Worm (Caenorhabditis elegans): ENCODE results near the gene srxa-18.

Gene srxa-18

ce11 chrV:10120898-10121297 is at the start of gene srxa-18:
Gene srxa-18, minus strand, starts transcription at chrV:10120997.
- TF ChIP-seq mbf-1 (tag; optimal IDR thresholded peaks at IDR 0.05) (no peak), aly-2 (tag; optimal IDR thresholded peaks at IDR 0.05) (no peak), ztf-1 (GFP tag; conservative IDR thresholded peaks at IDR 0.05) (no peak), mdl-1 (tag; optimal IDR thresholded peaks at IDR 0.05) (no peak)

DNA sequence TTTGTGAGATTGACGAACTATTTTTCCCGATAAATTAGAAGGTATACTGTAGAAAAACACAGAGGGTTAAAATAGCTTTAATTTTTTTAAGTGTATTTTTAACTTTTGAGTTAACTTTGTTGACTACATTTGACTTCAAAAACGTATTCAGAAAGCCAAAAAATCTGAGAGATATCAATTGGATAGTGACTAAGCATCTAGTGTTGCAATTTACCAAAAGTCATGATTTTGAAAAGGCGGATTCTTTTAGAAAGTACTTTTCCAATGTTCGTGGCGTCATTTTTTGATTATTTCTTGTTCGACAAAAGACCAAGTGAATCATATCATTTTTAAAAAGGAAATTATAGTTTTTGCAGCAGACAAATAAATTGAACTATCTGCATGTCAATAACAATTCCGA is 48.1 kb upstream of the srxa-18 start:
- peak; percentile 51 for TF ChIP-seq unc-55 (GFP tag; optimal IDR thresholded peaks at IDR 0.05)
- no peak for TF ChIP-seq unc-62 (GFP tag; optimal IDR thresholded peaks at IDR 0.05)
- no peak for TF ChIP-seq zag-1 (tag; optimal IDR thresholded peaks at IDR 0.05)
- TF ChIP-seq mab-5 (tag; optimal IDR thresholded peaks at IDR 0.05) = no peak
- TF ChIP-seq lin-11 (tag; optimal IDR thresholded peaks at IDR 0.05) = no peak
- no peak for TF ChIP-seq sem-4 (tag; optimal IDR thresholded peaks at IDR 0.05)
- TF ChIP-seq mbf-1 (tag; optimal IDR thresholded peaks at IDR 0.05) = no peak
- no peak for TF ChIP-seq gmeb-1 (tag; optimal IDR thresholded peaks at IDR 0.05)
- no peak for TF ChIP-seq sma-9 (GFP tag; optimal IDR thresholded peaks at IDR 0.05)
- no peak for TF ChIP-seq sma-9 (tag; optimal IDR thresholded peaks at IDR 0.05)
- no peak for TF ChIP-seq lin-39 (tag; optimal IDR thresholded peaks at IDR 0.05)
- TF ChIP-seq aly-2 (tag; optimal IDR thresholded peaks at IDR 0.05) = no peak
- TF ChIP-seq nhr-11 (tag; optimal IDR thresholded peaks at IDR 0.05) = no peak
- no peak for TF ChIP-seq peb-1 (tag; optimal IDR thresholded peaks at IDR 0.05)
- TF ChIP-seq ama-1 (optimal IDR thresholded peaks at IDR 0.05) = no peak
- no peak for TF ChIP-seq nhr-23 (tag; optimal IDR thresholded peaks at IDR 0.05)
- TF ChIP-seq ceh-16 (tag; optimal IDR thresholded peaks at IDR 0.05) = no peak
- no peak for TF ChIP-seq ceh-82 (tag; optimal IDR thresholded peaks at IDR 0.05)
- no peak for TF ChIP-seq F13H6.1 (tag; optimal IDR thresholded peaks at IDR 0.05)
- no peak for TF ChIP-seq nhr-10 (tag; optimal IDR thresholded peaks at IDR 0.05)
- TF ChIP-seq nhr-77 (tag; optimal IDR thresholded peaks at IDR 0.05) = no peak
- TF ChIP-seq blmp-1 (tag; optimal IDR thresholded peaks at IDR 0.05; ENCODE audit: insufficient read depth) = no peak
- TF ChIP-seq nhr-12 (tag; optimal IDR thresholded peaks at IDR 0.05) = no peak
- peak; percentile 40 for TF ChIP-seq crh-2 (tag; optimal IDR thresholded peaks at IDR 0.05)
- no peak for TF ChIP-seq nhr-6 (tag; optimal IDR thresholded peaks at IDR 0.05)
- no peak for TF ChIP-seq elt-3 (tag; optimal IDR thresholded peaks at IDR 0.05)
- TF ChIP-seq nhr-129 (tag; optimal IDR thresholded peaks at IDR 0.05) = no peak
- no peak for TF ChIP-seq dmd-4 (tag; optimal IDR thresholded peaks at IDR 0.05)
- TF ChIP-seq Y55F3AM.14 (GFP tag; optimal IDR thresholded peaks at IDR 0.05) = no peak
- TF ChIP-seq fos-1 (tag; optimal IDR thresholded peaks at IDR 0.05) = no peak
- TF ChIP-seq R02D3.7 (tag; optimal IDR thresholded peaks at IDR 0.05) = no peak
- no peak for TF ChIP-seq alr-1 (tag; optimal IDR thresholded peaks at IDR 0.05)
- no peak for TF ChIP-seq snpc-4 (tag; optimal IDR thresholded peaks at IDR 0.05)
- peak; percentile 13 for TF ChIP-seq ztf-4 (tag; optimal IDR thresholded peaks at IDR 0.05)
- no peak for TF ChIP-seq unc-39 (tag; optimal IDR thresholded peaks at IDR 0.05)
- no peak for TF ChIP-seq nhr-21 (tag; optimal IDR thresholded peaks at IDR 0.05)
- TF ChIP-seq lsy-2 (tag; optimal IDR thresholded peaks at IDR 0.05) = peak in 1 of 2 experiments; percentile 40
- TF ChIP-seq egl-27 (tag; optimal IDR thresholded peaks at IDR 0.05) = no peak
- TF ChIP-seq mdl-1 (tag; optimal IDR thresholded peaks at IDR 0.05) = no peak
- no peak for TF ChIP-seq lin-13 (GFP tag; optimal IDR thresholded peaks at IDR 0.05)
- no peak for TF ChIP-seq nhr-25 (tag; optimal IDR thresholded peaks at IDR 0.05)
- TF ChIP-seq C34F6.9 (tag; optimal IDR thresholded peaks at IDR 0.05) = no peak
- no peak for TF ChIP-seq ztf-11 (tag; optimal IDR thresholded peaks at IDR 0.05)
- peak; percentile 8 for TF ChIP-seq nhr-237 (tag; optimal IDR thresholded peaks at IDR 0.05)
- TF ChIP-seq skn-1 (tag; optimal IDR thresholded peaks at IDR 0.05) = no peak

Data from whole organism, L2 larva.